ENCODE assay signal across 1 fruit fly cellular context in genomic region chrX:16385942-16386392, dm6.
TF ChIP-seq lines count a peak whose summit lies in the region.

No protein-coding gene starts in this region.

TF ChIP-seq in whole organism, embryonic, 481 proteins besides CTCF, POLR2A, EP300 and RAD21 (continued from another document):
- TF ChIP-seq dysf (GFP tag; IDR thresholded peaks at IDR 0.05; lab: Robert Waterston, UW) (peak; percentile 37; the same call in 1 of the 3 replicates), NC2α (GFP tag; optimal IDR thresholded peaks at IDR 0.05; lab: Kevin White, UChicago) (no peak), Atf-2 (GFP tag; optimal IDR thresholded peaks at IDR 0.05; lab: Kevin White, UChicago) (no peak), amos (GFP tag; IDR thresholded peaks at IDR 0.05; lab: Robert Waterston, UW; ENCODE audit: partially characterized antibody) (no peak), CG6791 (GFP tag; IDR thresholded peaks at IDR 0.05; lab: Robert Waterston, UW; ENCODE audit: partially characterized antibody) (no peak), hb (GFP tag; IDR thresholded peaks at IDR 0.05; lab: Robert Waterston, UW; ENCODE audit: partially characterized antibody) (no peak), br (optimal IDR thresholded peaks at IDR 0.05; lab: Kevin White, UChicago) (no peak), CG15011 (GFP tag; optimal IDR thresholded peaks at IDR 0.05; lab: Kevin White, UChicago) (peak; percentile 45), Antp (GFP tag; optimal IDR thresholded peaks at IDR 0.05; lab: Kevin White, UChicago) (no peak), ssp (GFP tag; IDR thresholded peaks at IDR 0.05; lab: Robert Waterston, UW) (0 out of 2 replicates have a peak, but pooled peaks have one; percentile 30), cad (GFP tag; optimal IDR thresholded peaks at IDR 0.05; lab: Kevin White, UChicago) (no peak)
